Worm (Caenorhabditis elegans) whole organism, L2 larva: ENCODE measurements around the gene T02H6.7.
A peak's percentile ranks its signal among the peaks of the same experiment; 100 is the strongest.

Source experiments
- C34F6.9 ChIP-seq: fragments of 150-350 bp; optimal IDR thresholded peaks from 2 replicates; lab custom pipeline; 2014; ENCODE audit warnings: missing biosample characterization, missing genetic modification characterization
- F13H6.1 ChIP-seq: sonication (generic microtip); optimal IDR thresholded peaks from 2 replicates; lab custom pipeline; 2016; ENCODE audit warnings: missing genetic modification characterization, missing compliant biosample characterization
- alr-1 ChIP-seq: fragments of 150-350 bp; optimal IDR thresholded peaks from 2 replicates; lab custom pipeline; 2014; ENCODE audit warnings: missing biosample characterization, missing genetic modification characterization
- aly-2 ChIP-seq: fragments of 150-350 bp; optimal IDR thresholded peaks from 2 replicates; lab custom pipeline; 2014; ENCODE audit warnings: missing biosample characterization, missing genetic modification characterization
- ama-1 ChIP-seq: fragments of 150-350 bp; optimal IDR thresholded peaks from 2 replicates; lab custom pipeline; 2018; ENCODE audit warnings: inconsistent platforms
- blmp-1 ChIP-seq: sonication (generic microtip); optimal IDR thresholded peaks from 2 replicates; lab custom pipeline; 2017; ENCODE audit warnings: missing genetic modification characterization, mild to moderate bottlenecking, missing compliant biosample characterization, antibody characterized with exemption, moderate library complexity; ENCODE audit not compliant: insufficient read depth
- ceh-16 ChIP-seq: fragments of 150-350 bp; optimal IDR thresholded peaks from 2 replicates; lab custom pipeline; 2014; ENCODE audit warnings: missing biosample characterization, missing genetic modification characterization
- crh-2 ChIP-seq: sonication (generic microtip); optimal IDR thresholded peaks from 2 replicates; lab custom pipeline; 2017; ENCODE audit warnings: missing biosample characterization, missing genetic modification characterization
- dmd-4 ChIP-seq: sonication (generic microtip); optimal IDR thresholded peaks from 2 replicates; lab custom pipeline; 2017; ENCODE audit warnings: missing biosample characterization, missing genetic modification characterization
- egl-27 ChIP-seq: sonication (generic microtip); optimal IDR thresholded peaks from 3 replicates; lab custom pipeline; 2017; ENCODE audit warnings: missing biosample characterization, missing genetic modification reagents, missing genetic modification characterization
- elt-1 ChIP-seq: fragments of 150-350 bp; optimal IDR thresholded peaks from 2 replicates; lab custom pipeline; 2014; ENCODE audit warnings: missing biosample characterization, missing genetic modification characterization
- elt-3 ChIP-seq: sonication (generic microtip); optimal IDR thresholded peaks from 2 replicates; lab custom pipeline; 2017; ENCODE audit warnings: missing biosample characterization, missing genetic modification characterization
- lin-11 ChIP-seq: fragments of 150-350 bp; sonication (generic microtip); optimal IDR thresholded peaks from 2 replicates; lab custom pipeline; 2014; ENCODE audit warnings: missing biosample characterization, missing genetic modification characterization, inconsistent platforms, mixed read lengths
- lin-13 ChIP-seq: fragments of 150-350 bp; optimal IDR thresholded peaks from 2 replicates; lab custom pipeline; 2014; ENCODE audit warnings: missing biosample characterization, missing genetic modification reagents, missing genetic modification characterization
- lin-39 ChIP-seq: fragments of 150-350 bp; optimal IDR thresholded peaks from 2 replicates; lab custom pipeline; 2014; ENCODE audit warnings: missing biosample characterization, missing genetic modification reagents, missing genetic modification characterization
- lsy-2 ChIP-seq, 2 experiments: fragments of 150-350 bp in 1 of 2; sonication (generic microtip) in 1 of 2; optimal IDR thresholded peaks; 2 replicates each; lab custom pipeline; 2014 to 2017; ENCODE audit warnings: missing biosample characterization in 2 of 2, missing genetic modification characterization in 2 of 2
- mab-5 ChIP-seq: fragments of 150-350 bp; optimal IDR thresholded peaks from 2 replicates; lab custom pipeline; 2014; ENCODE audit warnings: missing biosample characterization, missing genetic modification characterization
- mbf-1 ChIP-seq: sonication (generic microtip); optimal IDR thresholded peaks from 2 replicates; lab custom pipeline; 2017; ENCODE audit warnings: missing biosample characterization, missing genetic modification characterization
- mdl-1 ChIP-seq, 2 experiments: fragments of 150-350 bp in 1 of 2; sonication (generic microtip) in 1 of 2; optimal IDR thresholded peaks; 2 replicates each; lab custom pipeline; 2017; ENCODE audit warnings: missing biosample characterization in 2 of 2, missing genetic modification characterization in 2 of 2
- nhr-10 ChIP-seq: sonication (generic microtip); optimal IDR thresholded peaks from 2 replicates; lab custom pipeline; 2017; ENCODE audit warnings: missing biosample characterization, missing genetic modification characterization
- nhr-11 ChIP-seq: fragments of 150-350 bp; optimal IDR thresholded peaks from 2 replicates; lab custom pipeline; 2014; ENCODE audit warnings: missing biosample characterization, missing genetic modification characterization
- nhr-129 ChIP-seq: fragments of 150-350 bp; optimal IDR thresholded peaks from 2 replicates; lab custom pipeline; 2014; ENCODE audit warnings: missing biosample characterization, missing genetic modification characterization
- nhr-23 ChIP-seq: fragments of 150-350 bp; optimal IDR thresholded peaks from 2 replicates; lab custom pipeline; 2014; ENCODE audit warnings: missing biosample characterization, missing genetic modification reagents, missing genetic modification characterization
- nhr-237 ChIP-seq: fragments of 150-350 bp; optimal IDR thresholded peaks from 2 replicates; lab custom pipeline; 2014; ENCODE audit warnings: missing biosample characterization, missing genetic modification characterization
- nhr-25 ChIP-seq: fragments of 150-350 bp; sonication (generic microtip); optimal IDR thresholded peaks from 3 replicates; lab custom pipeline; 2014; ENCODE audit warnings: missing biosample characterization, missing genetic modification characterization
- nhr-6 ChIP-seq: fragments of 150-350 bp; optimal IDR thresholded peaks from 2 replicates; lab custom pipeline; 2014; ENCODE audit warnings: missing biosample characterization, missing genetic modification characterization
- sma-3 ChIP-seq: sonication (generic microtip); optimal IDR thresholded peaks from 2 replicates; lab custom pipeline; 2016; ENCODE audit warnings: missing genetic modification reagents, missing genetic modification characterization, missing compliant biosample characterization
- sma-9 ChIP-seq, 2 experiments: fragments of 150-350 bp in 1 of 2; sonication (generic microtip) in 1 of 2; optimal IDR thresholded peaks; 2 replicates each; lab custom pipeline; 2014 to 2016; ENCODE audit warnings: missing genetic modification characterization in 2 of 2, mild to moderate bottlenecking in 1 of 2, missing biosample characterization in 1 of 2, missing compliant biosample characterization in 1 of 2, missing genetic modification reagents in 1 of 2, moderate library complexity in 1 of 2
- snpc-4 ChIP-seq: fragments of 150-350 bp; optimal IDR thresholded peaks from 2 replicates; lab custom pipeline; 2014; ENCODE audit warnings: missing biosample characterization, missing genetic modification characterization
- unc-39 ChIP-seq: fragments of 150-350 bp; optimal IDR thresholded peaks from 2 replicates; lab custom pipeline; 2014; ENCODE audit warnings: missing biosample characterization, missing genetic modification characterization
- unc-55 ChIP-seq: fragments of 150-350 bp; sonication (generic microtip); optimal IDR thresholded peaks from 3 replicates; lab custom pipeline; 2014; ENCODE audit warnings: missing biosample characterization, missing genetic modification reagents, missing genetic modification characterization
- zag-1 ChIP-seq: fragments of 150-350 bp; optimal IDR thresholded peaks from 2 replicates; lab custom pipeline; 2014; ENCODE audit warnings: missing biosample characterization, missing genetic modification characterization
- ztf-1 ChIP-seq: fragments of 200-800 bp; sonication (Bioruptor generic); conservative IDR thresholded peaks from 2 replicates; pipeline ENCODE4 v1.3.6; 2022; ENCODE audit warnings: missing genetic modification characterization, missing compliant biosample characterization
- ztf-4 ChIP-seq: fragments of 150-350 bp; optimal IDR thresholded peaks from 2 replicates; lab custom pipeline; 2014; ENCODE audit warnings: missing biosample characterization, missing genetic modification characterization

The T02H6.7 gene

ce11 chrII:689749-690148 lies 7.3 kb downstream of the T02H6.7 start, which contains the start of gene T02H6.4:
T02H6.4 (plus strand) TSS chrII:690049.
- TF ChIP-seq ceh-16 (tag; lab: Kevin White, UChicago) = no peak
- no peak for TF ChIP-seq lin-11 (tag; lab: Kevin White, UChicago)
- TF ChIP-seq elt-1 (tag; lab: Kevin White, UChicago) = no peak
- no peak for TF ChIP-seq aly-2 (tag; lab: Kevin White, UChicago)
- TF ChIP-seq nhr-237 (tag; lab: Kevin White, UChicago) = no peak
- no peak for TF ChIP-seq sma-9 (GFP tag; optimal IDR thresholded peaks at IDR 0.05; lab: Kevin White, UChicago)
- no peak for TF ChIP-seq sma-9 (tag; optimal IDR thresholded peaks at IDR 0.05; lab: Kevin White, UChicago)
- no peak for TF ChIP-seq unc-39
- no peak for TF ChIP-seq lin-39 (tag; lab: Kevin White, UChicago)
- no peak for TF ChIP-seq C34F6.9
- no peak for TF ChIP-seq zag-1 (tag; lab: Kevin White, UChicago)

- TF ChIP-seq lsy-2 (tag; optimal IDR thresholded peaks at IDR 0.05; lab: Kevin White, UChicago) (no peak), nhr-6 (no peak), ztf-1 (GFP tag; lab: Robert Waterston, UW) (no peak), nhr-11 (tag; lab: Kevin White, UChicago) (no peak), snpc-4 (tag; lab: Kevin White, UChicago) (no peak), sma-3 (no peak), elt-3 (tag; lab: Kevin White, UChicago) (no peak), alr-1 (no peak), aly-2 (tag; lab: Kevin White, UChicago) (no peak), nhr-237 (tag; lab: Kevin White, UChicago) (no peak), ama-1 (lab: Kevin White, UChicago) (no peak), dmd-4 (tag; lab: Kevin White, UChicago) (no peak), egl-27 (tag; lab: Kevin White, UChicago) (no peak), mbf-1 (tag; lab: Kevin White, UChicago) (no peak)
Measured at ce11 chrII:691550-691949, 9.1 kb downstream of the T02H6.7 start, which contains the start of gene T02H6.3. T02H6.3 (plus strand) TSS chrII:691850.

- TF ChIP-seq dmd-4 (tag; lab: Kevin White, UChicago) (no peak), lin-13 (GFP tag; lab: Kevin White, UChicago) (no peak), mdl-1 (tag; optimal IDR thresholded peaks at IDR 0.05; lab: Kevin White, UChicago) (no peak), unc-55 (GFP tag; lab: Kevin White, UChicago) (no peak), C34F6.9 (no peak), ama-1 (lab: Kevin White, UChicago) (no peak), sma-3 (no peak), ztf-1 (GFP tag; lab: Robert Waterston, UW) (no peak), nhr-129 (tag; lab: Kevin White, UChicago) (no peak), nhr-11 (tag; lab: Kevin White, UChicago) (no peak), sma-9 (GFP tag; optimal IDR thresholded peaks at IDR 0.05; lab: Kevin White, UChicago) (no peak), sma-9 (tag; optimal IDR thresholded peaks at IDR 0.05; lab: Kevin White, UChicago) (no peak), nhr-25 (tag; lab: Kevin White, UChicago) (no peak), mab-5 (no peak), elt-3 (tag; lab: Kevin White, UChicago) (no peak)
- TF ChIP-seq, all 48 proteins: peak for 0
Measured at ce11 chrII:701025-701370, 18.6 kb downstream of the T02H6.7 start, which contains the start of gene T02H6.11. T02H6.11 (minus strand) TSS chrII:701125.

- peak in 1 of 2 experiments; percentile 16 for TF ChIP-seq lsy-2 (tag; optimal IDR thresholded peaks at IDR 0.05; lab: Kevin White, UChicago)
- no peak for TF ChIP-seq nhr-6
- TF ChIP-seq crh-2 (tag; lab: Kevin White, UChicago) = no peak
- TF ChIP-seq, all 48 proteins: peak for 1
Measured at ce11 chrII:701371-702139, 19.1 kb downstream of the T02H6.7 start, which contains the start of gene thoc-1. thoc-1 (plus strand) TSS chrII:702107.

- no peak for TF ChIP-seq blmp-1
- TF ChIP-seq unc-55 (GFP tag; lab: Kevin White, UChicago) = no peak
- TF ChIP-seq nhr-10 (tag; lab: Kevin White, UChicago) = no peak
- TF ChIP-seq F13H6.1 (tag; lab: Kevin White, UChicago) = no peak
- no peak for TF ChIP-seq elt-3 (tag; lab: Kevin White, UChicago)
- TF ChIP-seq nhr-23 (tag; lab: Kevin White, UChicago) = no peak
- TF ChIP-seq ztf-4 (tag; lab: Kevin White, UChicago) = no peak
- TF ChIP-seq sma-3 = no peak
- TF ChIP-seq nhr-11 (tag; lab: Kevin White, UChicago) = no peak
- TF ChIP-seq zag-1 (tag; lab: Kevin White, UChicago) = no peak
Measured at ce11 chrII:709081-709480, 26.7 kb downstream of the T02H6.7 start, which contains the start of gene T02H6.1. T02H6.1 (plus strand) TSS chrII:709381.
